Worm (Caenorhabditis elegans) whole organism, L3 larva: ENCODE measurements around the gene BE0003N10.1.

Experiments
- aly-2 ChIP-seq: fragments of 150-350 bp; optimal IDR thresholded peaks from 2 replicates; lab custom pipeline; 2014; ENCODE audit warnings: missing biosample characterization, missing genetic modification characterization
- lin-39 ChIP-seq: fragments of 150-350 bp; optimal IDR thresholded peaks from 2 replicates; lab custom pipeline; 2018; ENCODE audit warnings: missing biosample characterization, missing genetic modification reagents, missing genetic modification characterization
- nhr-25 ChIP-seq: sonication (generic microtip); optimal IDR thresholded peaks from 2 replicates; lab custom pipeline; 2017; ENCODE audit warnings: missing biosample characterization, missing genetic modification characterization
- pha-4 ChIP-seq: fragments of 150-350 bp; optimal IDR thresholded peaks from 2 replicates; lab custom pipeline; 2014; ENCODE audit warnings: missing biosample characterization, missing genetic modification reagents, missing genetic modification characterization

ce11 chrIII:991581-991980 is 45.7 kb upstream of the BE0003N10.1 start, which contains the start of gene trp-2:
- no peak for TF ChIP-seq pha-4 (tag; lab: Kevin White, UChicago)
- TF ChIP-seq lin-39 (tag; lab: Kevin White, UChicago), result no peak
- no peak for TF ChIP-seq aly-2 (tag; lab: Kevin White, UChicago)
- no peak for TF ChIP-seq nhr-25
